Fruit fly (Drosophila melanogaster) S2 (cell line): ENCODE measurements around the gene Ostgamma.

Experiments used
- CG8478 ChIP-seq: fragments of >200 bp; optimal IDR thresholded peaks from 2 replicates; lab custom pipeline; 2018
- CTCF ChIP-seq, 2 experiments: fragments of >200 bp; optimal IDR thresholded peaks; 2 replicates each; lab custom pipeline; 2018

DNA sequence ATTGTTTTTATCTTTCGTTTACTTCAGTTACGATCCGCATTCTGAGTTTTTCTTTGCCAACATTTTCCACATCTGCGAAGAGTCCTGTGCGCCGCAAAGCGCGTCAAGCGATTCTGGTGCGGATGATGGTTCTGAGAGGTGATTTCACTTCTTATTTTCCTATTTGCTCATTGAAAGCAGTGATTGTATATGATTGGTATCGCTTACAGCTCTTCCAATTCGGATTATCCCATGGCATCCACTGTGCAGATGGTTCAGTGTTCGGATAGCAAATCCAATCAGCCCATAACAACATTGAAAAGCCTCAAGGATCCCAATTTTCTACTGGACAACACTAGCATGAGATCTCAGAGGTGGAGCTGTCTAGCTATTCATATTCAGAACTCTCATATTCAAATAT lies 3.4 kb downstream of the Ostgamma start:
- TF ChIP-seq CG8478 (lab: Kevin White, UChicago) (no peak), CTCF (optimal IDR thresholded peaks at IDR 0.05; lab: Kevin White, UChicago) (no peak)
